Worm (Caenorhabditis elegans) whole organism, late embryonic: ENCODE measurements around the gene shk-1.
"Not testable (repeated sequence)": the region's sequence is repeated elsewhere in the genome, so short reads cannot be mapped to it uniquely, and the experiment has no call there.

Source experiments
- C08G9.2 ChIP-seq: sonication (generic microtip); optimal IDR thresholded peaks from 2 replicates; lab custom pipeline; 2016; ENCODE audit warnings: mild to moderate bottlenecking, missing genetic modification characterization, moderate library complexity, missing compliant biosample characterization
- T23F11.4 ChIP-seq: fragments of 200-800 bp; sonication (Bioruptor generic); optimal IDR thresholded peaks from 2 replicates; lab custom pipeline; 2018; ENCODE audit warnings: mild to moderate bottlenecking, missing genetic modification characterization, missing compliant biosample characterization
- ama-1 ChIP-seq: fragments of 150-350 bp; optimal IDR thresholded peaks from 2 replicates; lab custom pipeline; 2014
- ceh-14 ChIP-seq: sonication (generic microtip); optimal IDR thresholded peaks from 2 replicates; lab custom pipeline; 2016; ENCODE audit warnings: missing genotype, missing genetic modification characterization, missing compliant biosample characterization
- ceh-2 ChIP-seq: sonication (generic microtip); optimal IDR thresholded peaks from 2 replicates; lab custom pipeline; 2016; ENCODE audit warnings: missing genotype, missing genetic modification characterization, missing compliant biosample characterization
- ceh-30 ChIP-seq: fragments of 150-350 bp; optimal IDR thresholded peaks from 2 replicates; lab custom pipeline; 2014; ENCODE audit warnings: missing biosample characterization, missing genetic modification characterization
- ceh-31 ChIP-seq: sonication (generic microtip); optimal IDR thresholded peaks from 2 replicates; lab custom pipeline; 2016; ENCODE audit warnings: missing genetic modification characterization, missing compliant biosample characterization
- ceh-34 ChIP-seq: sonication (generic microtip); optimal IDR thresholded peaks from 2 replicates; lab custom pipeline; 2016; ENCODE audit warnings: mild to moderate bottlenecking, missing genetic modification characterization, missing compliant biosample characterization
- ceh-48 ChIP-seq: sonication (generic microtip); optimal IDR thresholded peaks from 2 replicates; lab custom pipeline; 2016; ENCODE audit warnings: missing genetic modification characterization, inconsistent platforms, missing compliant biosample characterization
- ceh-9 ChIP-seq: sonication (generic microtip); optimal IDR thresholded peaks from 2 replicates; lab custom pipeline; 2016; ENCODE audit warnings: mild to moderate bottlenecking, missing genetic modification characterization, inconsistent platforms, missing compliant biosample characterization
- dmd-4 ChIP-seq: sonication (generic microtip); optimal IDR thresholded peaks from 2 replicates; lab custom pipeline; 2016; ENCODE audit warnings: borderline replicate concordance, missing genetic modification characterization, missing compliant biosample characterization
- dve-1 ChIP-seq: sonication (generic microtip); optimal IDR thresholded peaks from 2 replicates; lab custom pipeline; 2017; ENCODE audit warnings: antibody characterized with exemption, mild to moderate bottlenecking, missing genetic modification characterization, missing compliant biosample characterization
- elt-2 ChIP-seq: sonication (generic microtip); optimal IDR thresholded peaks from 2 replicates; lab custom pipeline; 2016; ENCODE audit warnings: missing genetic modification reagents, missing genetic modification characterization, missing compliant biosample characterization
- fkh-10 ChIP-seq: fragments of 150-350 bp; optimal IDR thresholded peaks from 2 replicates; lab custom pipeline; 2014; ENCODE audit warnings: missing biosample characterization, missing genetic modification reagents, missing genetic modification characterization
- hlh-15 ChIP-seq: sonication (generic microtip); optimal IDR thresholded peaks from 2 replicates; lab custom pipeline; 2016; ENCODE audit warnings: missing genetic modification characterization, missing compliant biosample characterization
- hlh-8 ChIP-seq: sonication (generic microtip); optimal IDR thresholded peaks from 2 replicates; lab custom pipeline; 2016; ENCODE audit warnings: missing genotype, missing genetic modification characterization, missing compliant biosample characterization
- lin-11 ChIP-seq: fragments of 200-800 bp; sonication (Bioruptor generic); optimal IDR thresholded peaks from 2 replicates; lab custom pipeline; 2018; ENCODE audit warnings: mild to moderate bottlenecking, missing genetic modification characterization, missing compliant biosample characterization
- madf-2 ChIP-seq: sonication (generic microtip); optimal IDR thresholded peaks from 2 replicates; lab custom pipeline; 2017; ENCODE audit warnings: missing genetic modification characterization, missing compliant biosample characterization
- nfya-1 ChIP-seq: sonication (generic microtip); optimal IDR thresholded peaks from 2 replicates; lab custom pipeline; 2017; ENCODE audit warnings: missing genetic modification characterization, mild to moderate bottlenecking, missing compliant biosample characterization, antibody characterized with exemption, moderate library complexity
- nhr-11 ChIP-seq: fragments of 150-350 bp; optimal IDR thresholded peaks from 2 replicates; lab custom pipeline; 2014; ENCODE audit warnings: missing biosample characterization, missing genetic modification characterization
- odd-2 ChIP-seq: sonication (generic microtip); optimal IDR thresholded peaks from 2 replicates; lab custom pipeline; 2017; ENCODE audit warnings: antibody characterized with exemption, mild to moderate bottlenecking, missing genetic modification characterization, missing compliant biosample characterization
- pax-1 ChIP-seq: fragments of 150-350 bp; optimal IDR thresholded peaks from 2 replicates; lab custom pipeline; 2014; ENCODE audit warnings: missing biosample characterization, missing genetic modification characterization
- ref-2 ChIP-seq: sonication (generic microtip); optimal IDR thresholded peaks from 2 replicates; lab custom pipeline; 2016; ENCODE audit warnings: missing genetic modification characterization, missing compliant biosample characterization
- sox-2 ChIP-seq: fragments of 200-800 bp; sonication (Bioruptor generic); IDR thresholded peaks from 2 replicates; pipeline ENCODE4 v1.3.6; 2022; ENCODE audit warnings: missing genetic modification reagents, missing genetic modification characterization, missing compliant biosample characterization
- sox-4 ChIP-seq: sonication (generic microtip); optimal IDR thresholded peaks from 2 replicates; lab custom pipeline; 2017; ENCODE audit warnings: mild to moderate bottlenecking, missing genetic modification characterization, inconsistent platforms, missing compliant biosample characterization
- tbx-2 ChIP-seq: sonication (generic microtip); optimal IDR thresholded peaks from 2 replicates; lab custom pipeline; 2016; ENCODE audit warnings: missing genetic modification characterization, missing compliant biosample characterization
- ttx-3 ChIP-seq: sonication (generic microtip); optimal IDR thresholded peaks from 2 replicates; lab custom pipeline; 2016; ENCODE audit warnings: missing genetic modification reagents, missing genetic modification characterization, missing compliant biosample characterization
- unc-3 ChIP-seq, 2 experiments: fragments of 200-800 bp in 1 of 2; sonication (Bioruptor generic) in 1 of 2; sonication (generic microtip) in 1 of 2; conservative IDR thresholded peaks in 1 of 2; optimal IDR thresholded peaks in 1 of 2; 2 replicates each; pipeline versions ENCODE4 v1.3.6 to Lab custom; 2016 to 2022; ENCODE audit warnings: missing compliant biosample characterization in 2 of 2, missing genetic modification characterization in 2 of 2, missing genetic modification reagents in 1 of 2
- unc-42 ChIP-seq: sonication (generic microtip); optimal IDR thresholded peaks from 2 replicates; lab custom pipeline; 2016; ENCODE audit warnings: missing genotype, missing genetic modification characterization, missing compliant biosample characterization
- unc-55 ChIP-seq: sonication (generic microtip); optimal IDR thresholded peaks from 2 replicates; lab custom pipeline; 2017; ENCODE audit warnings: missing biosample characterization, missing genetic modification reagents, missing genetic modification characterization
- unc-86 ChIP-seq: sonication (generic microtip); optimal IDR thresholded peaks from 2 replicates; lab custom pipeline; 2016; ENCODE audit warnings: missing genetic modification characterization, missing compliant biosample characterization
- ztf-16 ChIP-seq: sonication (generic microtip); optimal IDR thresholded peaks from 2 replicates; lab custom pipeline; 2017; ENCODE audit warnings: missing genetic modification characterization, missing compliant biosample characterization

Gene shk-1

DNA sequence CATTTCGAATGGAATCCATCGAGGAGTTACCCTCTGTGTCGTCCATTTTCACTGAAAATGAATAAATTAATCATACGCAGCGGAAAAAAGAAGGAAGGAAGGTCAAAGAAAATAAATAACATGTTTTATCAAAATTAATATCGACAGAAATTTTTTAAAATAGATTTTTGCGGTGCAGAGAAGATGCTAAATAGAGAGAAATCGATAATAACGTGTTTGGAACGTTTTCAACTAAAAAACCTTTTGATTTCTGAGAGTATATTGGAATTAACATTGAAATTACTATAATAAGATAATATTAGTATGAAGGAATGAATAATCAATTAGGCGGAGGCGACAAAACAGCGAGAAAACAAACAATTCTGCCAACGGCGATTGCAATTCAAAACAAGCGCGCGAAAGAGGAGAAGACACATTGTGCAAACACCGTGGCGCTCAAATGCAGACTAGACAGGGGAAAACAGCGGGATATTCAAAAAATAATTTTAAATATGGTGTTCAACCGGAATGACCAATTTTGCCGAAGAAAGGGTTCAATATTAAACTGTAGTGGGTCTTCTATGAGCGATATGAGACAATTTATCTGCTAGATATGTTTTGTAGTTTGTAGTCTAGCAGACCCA is 41.5 kb upstream of the shk-1 start, which contains the start of gene wee-1.3:
Gene wee-1.3, minus strand, starts transcription at position 51 of the 623 bp plus-strand sequence.
- TF ChIP-seq madf-2 (tag; lab: Kevin White, UChicago): no peak
- no peak for TF ChIP-seq ama-1 (lab: Kevin White, UChicago)
- no peak for TF ChIP-seq ceh-48 (tag; lab: Kevin White, UChicago)
- TF ChIP-seq lin-11 (tag; lab: Kevin White, UChicago): no peak
- no peak for TF ChIP-seq hlh-8 (tag; lab: Kevin White, UChicago)
- TF ChIP-seq unc-55: no peak
- TF ChIP-seq elt-2: peak; percentile 37
- TF ChIP-seq T23F11.4 (GFP tag; lab: Kevin White, UChicago): no peak
- peak; percentile 54 for TF ChIP-seq ceh-31 (tag; lab: Kevin White, UChicago)
- TF ChIP-seq C08G9.2 (tag; lab: Kevin White, UChicago): peak; percentile 20
- peak; percentile 10 for TF ChIP-seq ceh-2 (tag; lab: Kevin White, UChicago)
- peak; percentile 35 for TF ChIP-seq nhr-11 (tag; lab: Kevin White, UChicago)
- peak; percentile 53 for TF ChIP-seq ref-2 (tag; lab: Kevin White, UChicago)
- peak; percentile 64 for TF ChIP-seq ceh-34 (tag; lab: Kevin White, UChicago)
- TF ChIP-seq unc-42: peak; percentile 53
- no peak for TF ChIP-seq ceh-9
- no peak for TF ChIP-seq ttx-3 (tag; lab: Kevin White, UChicago)
- no peak for TF ChIP-seq sox-4 (tag; lab: Kevin White, UChicago)
- TF ChIP-seq sox-2 (GFP tag; lab: Robert Waterston, UW): 0 out of 2 replicates have a peak, but pooled peaks have one; percentile 15
- peak; percentile 28 for TF ChIP-seq ztf-16
- TF ChIP-seq pax-1: peak; percentile 5
- peak; percentile 22 for TF ChIP-seq dve-1 (tag; lab: Kevin White, UChicago)
- TF ChIP-seq ceh-30 (tag; lab: Kevin White, UChicago): peak; percentile 18
- peak; percentile 24 for TF ChIP-seq ceh-14 (tag; lab: Kevin White, UChicago)
- TF ChIP-seq tbx-2 (tag; lab: Kevin White, UChicago): peak; percentile 18
- no peak for TF ChIP-seq hlh-15
- peak; percentile 59 for TF ChIP-seq nfya-1 (tag; lab: Kevin White, UChicago)

DNA sequence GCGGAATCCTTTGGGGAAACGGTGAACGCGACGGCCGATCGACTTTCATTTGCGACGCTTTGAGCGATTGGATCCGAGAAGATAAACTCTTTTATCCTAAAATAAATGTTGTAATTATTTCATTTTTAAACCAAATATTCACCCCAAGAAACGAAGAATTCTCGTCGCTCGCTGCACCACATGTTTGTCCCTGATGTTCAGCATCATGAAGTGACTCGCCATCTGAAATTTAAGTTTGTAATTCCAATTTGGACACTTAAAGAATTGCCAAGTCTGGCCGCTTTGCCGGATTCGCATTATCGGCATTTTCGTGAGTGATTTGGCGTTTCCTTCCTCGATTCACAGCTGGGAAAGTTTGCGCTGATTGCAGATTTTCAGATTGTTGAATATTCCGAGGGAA is 40.1 kb upstream of the shk-1 start, which contains the start of gene Y53C12A.6:
Gene Y53C12A.6, minus strand, starts transcription at position 101 of the 400 bp plus-strand sequence.
- TF ChIP-seq unc-55: no peak

DNA sequence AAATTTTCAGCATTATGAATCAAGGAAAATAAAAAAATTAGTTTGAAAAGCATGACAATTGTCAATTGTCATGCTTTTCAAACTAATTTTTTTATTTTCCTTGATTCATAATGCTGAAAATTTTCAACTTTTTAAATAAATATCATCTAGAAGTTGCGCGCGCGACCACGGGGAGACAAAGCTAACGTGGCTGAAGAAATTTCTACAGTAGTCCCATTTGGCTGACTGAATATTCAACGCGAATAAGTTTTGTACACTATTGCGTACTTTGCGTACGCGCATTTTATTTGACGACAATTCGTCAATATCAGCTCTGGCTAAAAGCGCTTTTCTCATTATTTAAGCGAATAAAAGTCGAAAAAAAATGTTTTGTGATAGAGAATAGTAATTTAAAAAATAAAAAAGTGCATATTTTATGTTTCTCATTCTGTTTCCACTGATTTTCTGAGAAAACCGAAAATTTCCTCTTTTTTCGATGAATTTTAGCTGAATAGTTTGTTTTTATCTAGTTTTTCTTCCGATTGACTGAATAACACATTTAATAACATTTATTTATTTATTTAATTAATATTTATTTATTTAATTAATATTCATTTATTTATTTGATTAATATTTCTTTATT is 39.3 kb upstream of the shk-1 start, which contains the start of gene Y53C12A.11:
Gene Y53C12A.11, minus strand, starts transcription at position 68 of the 622 bp plus-strand sequence.
- TF ChIP-seq lin-11 (tag; lab: Kevin White, UChicago); nfya-1 (tag; lab: Kevin White, UChicago); ceh-9: not testable (repeated sequence)

DNA sequence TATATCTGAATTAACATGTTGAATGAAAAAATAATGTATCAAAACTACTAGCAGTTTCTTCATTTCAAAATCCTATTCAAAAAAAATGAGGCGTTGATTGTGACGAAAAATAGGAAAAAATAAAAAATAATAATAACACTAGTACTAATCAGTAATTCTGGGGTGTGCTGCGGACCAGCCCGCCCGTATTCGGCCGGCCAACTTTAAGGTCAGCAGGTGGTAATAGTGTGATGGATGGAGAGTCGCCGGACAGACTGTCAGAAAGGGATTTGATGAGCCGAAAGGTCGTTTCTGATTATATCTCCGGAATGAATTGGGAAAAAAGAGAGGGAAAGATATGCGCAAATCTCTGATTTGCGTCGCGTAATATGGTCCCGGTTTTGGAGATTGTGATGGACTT is 33.6 kb upstream of the shk-1 start, which contains the start of gene cutl-2:
Gene cutl-2, minus strand, starts transcription at position 210 of the 400 bp plus-strand sequence.
- TF ChIP-seq nhr-11 (tag; lab: Kevin White, UChicago): no peak
- no peak for TF ChIP-seq C08G9.2 (tag; lab: Kevin White, UChicago)
- no peak for TF ChIP-seq unc-86 (tag; lab: Kevin White, UChicago)
- no peak for TF ChIP-seq odd-2
- no peak for TF ChIP-seq dmd-4 (tag; lab: Kevin White, UChicago)
- TF ChIP-seq fkh-10 (GFP tag; lab: Kevin White, UChicago): no peak
- TF ChIP-seq unc-3 (GFP tag; conservative IDR thresholded peaks at IDR 0.05; lab: Robert Waterston, UW): no peak
- no peak for TF ChIP-seq unc-3 (tag; optimal IDR thresholded peaks at IDR 0.05; lab: Kevin White, UChicago)
